Worm (Caenorhabditis elegans) whole organism, L2 larva: ENCODE data around the gene Y116A8C.465.

Experiments
- ama-1 ChIP-seq: fragments of 150-350 bp; optimal IDR thresholded peaks from 2 replicates; lab custom pipeline; 2018; ENCODE audit warnings: inconsistent platforms
- ceh-16 ChIP-seq: fragments of 150-350 bp; optimal IDR thresholded peaks from 2 replicates; lab custom pipeline; 2014; ENCODE audit warnings: missing biosample characterization, missing genetic modification characterization
- fos-1 ChIP-seq: fragments of 150-350 bp; optimal IDR thresholded peaks from 2 replicates; lab custom pipeline; 2014; ENCODE audit warnings: missing biosample characterization, missing genetic modification characterization
- lin-39 ChIP-seq: fragments of 150-350 bp; optimal IDR thresholded peaks from 2 replicates; lab custom pipeline; 2014; ENCODE audit warnings: missing biosample characterization, missing genetic modification reagents, missing genetic modification characterization
- nhr-77 ChIP-seq: fragments of 150-350 bp; optimal IDR thresholded peaks from 2 replicates; lab custom pipeline; 2014; ENCODE audit warnings: missing biosample characterization, missing genetic modification characterization

- TF ChIP-seq lin-39 (tag; lab: Kevin White, UChicago) (no peak), ama-1 (lab: Kevin White, UChicago) (no peak), ceh-16 (no peak), fos-1 (tag; lab: Kevin White, UChicago) (no peak), nhr-77 (tag; lab: Kevin White, UChicago) (no peak)
Observed at ce11 chrIV:17084839-17085238, 19.8 kb downstream of the Y116A8C.465 start.
